Fruit fly (Drosophila melanogaster): ENCODE measurements around the gene CG32473.

DNA sequence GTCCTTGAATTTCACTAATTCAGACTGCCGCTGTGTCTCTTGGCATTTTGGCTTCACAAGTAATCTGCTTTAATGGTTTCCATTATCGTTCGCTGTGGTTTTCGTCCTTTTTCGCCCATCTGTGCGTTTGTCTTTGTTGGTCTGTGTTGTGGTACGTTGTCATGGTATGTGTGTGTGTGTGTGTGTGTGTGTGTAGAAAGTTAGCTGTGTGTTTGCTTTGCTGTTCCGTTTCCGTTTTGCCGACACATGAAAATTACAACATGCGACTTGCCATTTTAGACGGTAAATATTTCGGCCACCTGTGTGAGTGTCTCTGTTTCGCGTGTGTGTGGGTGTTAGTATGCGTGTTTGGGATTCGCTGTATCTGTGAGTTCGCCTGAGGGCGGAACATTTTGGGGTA, 54.5 kb downstream of the CG32473 start:
- TF ChIP-seq Sin3A (optimal IDR thresholded peaks at IDR 0.05) (no peak), psq (optimal IDR thresholded peaks at IDR 0.05) (no peak), h (optimal IDR thresholded peaks at IDR 0.05) (no peak), ttk (optimal IDR thresholded peaks at IDR 0.05) (no peak), insv (optimal IDR thresholded peaks at IDR 0.05) (no peak)
